Worm (Caenorhabditis elegans): ENCODE data around the gene str-13.

Gene str-13

DNA sequence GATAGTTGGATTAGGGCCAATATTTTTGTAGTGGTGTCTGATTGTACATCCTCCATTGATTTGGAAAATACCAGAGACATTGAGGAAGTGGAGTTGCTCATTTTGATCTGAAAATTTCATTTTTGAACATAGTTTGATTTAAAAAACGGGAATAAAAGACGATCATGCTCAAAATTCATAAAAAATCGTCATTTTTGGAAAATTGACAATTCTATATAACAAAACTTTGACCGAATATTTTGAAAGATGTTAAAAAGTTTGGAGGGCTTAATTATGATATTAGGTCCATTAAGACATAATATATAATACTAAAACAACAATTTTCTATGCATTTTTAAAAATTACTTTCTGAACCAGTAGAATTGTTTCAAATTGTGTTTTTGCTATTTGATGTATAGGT is 32.5 kb upstream of the str-13 start, which contains the start of gene srg-58 (continued):
- TF ChIP-seq ztf-6 (GFP tag; IDR thresholded peaks at IDR 0.05) = no peak

DNA sequence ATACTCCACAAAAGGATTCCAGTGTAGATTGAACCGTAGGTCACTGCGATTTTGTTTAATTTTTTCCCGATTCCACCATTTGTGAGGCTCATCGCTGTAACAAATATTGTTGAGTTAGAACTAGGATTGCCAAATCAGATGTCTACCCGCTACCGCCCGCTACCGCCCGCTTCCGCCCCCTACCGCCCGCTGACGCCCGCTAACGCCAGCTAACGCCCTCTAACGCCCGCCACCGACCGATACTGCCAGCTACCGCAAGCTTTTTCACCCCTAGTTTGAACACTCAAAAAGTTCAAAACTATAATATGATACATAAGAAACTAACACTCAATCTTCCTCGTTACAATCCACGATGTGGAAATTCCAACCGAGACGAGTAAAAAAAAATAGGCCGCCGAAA is 31.4 kb upstream of the str-13 start:
- no peak for TF ChIP-seq snpc-1.1 (tag; optimal IDR thresholded peaks at IDR 0.05; ENCODE audit: insufficient read depth)
- no peak for TF ChIP-seq lin-26 (GFP tag; IDR thresholded peaks at IDR 0.05)
- peak; percentile 75 for TF ChIP-seq zfh-2 (GFP tag; conservative IDR thresholded peaks at IDR 0.05)
- peak; percentile 28; the same call in 1 of the 2 replicates for TF ChIP-seq egrh-3 (GFP tag; IDR thresholded peaks at IDR 0.05)
- TF ChIP-seq ceh-27 (GFP tag; optimal IDR thresholded peaks at IDR 0.05) = no peak
- no peak for TF ChIP-seq F57C9.4 (tag; optimal IDR thresholded peaks at IDR 0.05)
- no peak for TF ChIP-seq nhr-27 (tag; optimal IDR thresholded peaks at IDR 0.05)

DNA sequence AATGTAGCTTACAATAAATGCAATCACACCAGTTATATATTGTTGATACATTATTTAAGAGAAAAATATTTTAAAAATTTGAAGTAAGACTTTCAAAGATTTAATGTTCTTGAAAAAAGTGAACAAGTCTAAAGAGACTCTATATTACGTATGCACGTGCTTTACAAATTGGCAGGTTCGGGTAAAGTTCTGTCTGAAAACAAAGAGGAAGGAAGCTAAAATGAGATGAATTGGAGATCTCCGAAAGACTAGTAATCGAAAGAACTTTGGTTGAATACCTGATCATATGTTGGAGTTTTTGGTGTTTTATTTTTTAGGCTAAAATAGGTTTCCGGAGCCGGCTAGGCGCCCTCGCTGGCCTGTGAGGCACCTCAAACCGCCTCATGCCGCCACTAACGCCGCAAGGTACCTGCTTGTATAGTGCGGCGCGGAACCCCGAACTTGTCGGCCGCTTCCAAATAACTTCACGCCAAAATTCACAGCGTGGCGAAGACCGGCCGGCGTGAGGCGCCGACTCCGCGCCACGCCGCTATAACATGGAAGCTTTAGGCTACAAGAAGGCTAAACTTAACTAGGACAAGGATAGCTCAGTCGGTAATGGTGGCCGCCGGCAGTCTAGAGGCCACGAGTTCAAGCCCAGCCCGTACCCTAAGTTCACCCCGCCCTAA is 30.4 kb upstream of the str-13 start, which contains the start of gene srx-28:
Gene srx-28, minus strand, starts transcription at position 51 of the 668 bp plus-strand sequence.
- TF ChIP-seq C17E4.6 (GFP tag; IDR thresholded peaks at IDR 0.05) (no peak), ccch-3 (GFP tag; optimal IDR thresholded peaks at IDR 0.05) (no peak), T26A5.8 (tag; optimal IDR thresholded peaks at IDR 0.05) (no peak), hlh-12 (tag; optimal IDR thresholded peaks at IDR 0.05) (no peak), F37B4.10 (GFP tag; IDR thresholded peaks at IDR 0.05) (0 out of 2 replicates have a peak, but pooled peaks have one; percentile 84), rpc-1 (optimal IDR thresholded peaks at IDR 0.05) (peak; percentile 29), rpc-1 (tag; optimal IDR thresholded peaks at IDR 0.05) (no peak), tlf-1 (GFP tag; optimal IDR thresholded peaks at IDR 0.05) (no peak), nhr-90 (tag; optimal IDR thresholded peaks at IDR 0.05) (no peak), aptf-3 (GFP tag; IDR thresholded peaks at IDR 0.05) (no peak), dox-1 (GFP tag; IDR thresholded peaks at IDR 0.05) (peak; percentile 47; the same call in 1 of the 2 replicates), ceh-27 (GFP tag; optimal IDR thresholded peaks at IDR 0.05) (no peak), ztf-22 (GFP tag; optimal IDR thresholded peaks at IDR 0.05) (no peak), madf-6 (GFP tag; IDR thresholded peaks at IDR 0.05) (no peak), F10E7.11 (tag; optimal IDR thresholded peaks at IDR 0.05) (no peak), gei-17 (GFP tag; optimal IDR thresholded peaks at IDR 0.05) (no peak), ama-1 (optimal IDR thresholded peaks at IDR 0.05) (no peak), ama-1 (GFP tag; optimal IDR thresholded peaks at IDR 0.05) (no peak), K12H6.12 (tag; optimal IDR thresholded peaks at IDR 0.05) (no peak), him-1 (tag; optimal IDR thresholded peaks at IDR 0.05) (no peak), zim-3 (tag; optimal IDR thresholded peaks at IDR 0.05) (no peak), fkh-3 (tag; optimal IDR thresholded peaks at IDR 0.05) (peak; percentile 14), lin-26 (GFP tag; IDR thresholded peaks at IDR 0.05) (no peak), die-1 (tag; optimal IDR thresholded peaks at IDR 0.05) (no peak), ceh-58 (GFP tag; IDR thresholded peaks at IDR 0.05) (no peak), snpc-1.1 (tag; optimal IDR thresholded peaks at IDR 0.05; ENCODE audit: insufficient read depth) (peak; percentile 68), chd-7 (tag; optimal IDR thresholded peaks at IDR 0.05) (no peak), attf-5 (GFP tag; optimal IDR thresholded peaks at IDR 0.05) (no peak), ceh-91 (GFP tag; IDR thresholded peaks at IDR 0.05) (no peak), T07F8.4 (tag; optimal IDR thresholded peaks at IDR 0.05) (no peak), snpc-4 (GFP tag; optimal IDR thresholded peaks at IDR 0.05) (no peak), snpc-4 (tag; optimal IDR thresholded peaks at IDR 0.05) (peak in 2 of 4 experiments; percentile 75 to 87), hlh-26 (GFP tag; conservative IDR thresholded peaks at IDR 0.05) (no peak), pha-4 (tag; optimal IDR thresholded peaks at IDR 0.05) (no peak), ztf-25 (GFP tag; IDR thresholded peaks at IDR 0.05) (0 out of 2 replicates have a peak, but pooled peaks have one; percentile 38), nfyb-1 (GFP tag; IDR thresholded peaks at IDR 0.05) (peak; percentile 26; the same call in 1 of the 2 replicates), F23B12.7 (tag; optimal IDR thresholded peaks at IDR 0.05; ENCODE audit: insufficient read depth) (no peak), B0261.1 (tag; optimal IDR thresholded peaks at IDR 0.05) (peak; percentile 6), egrh-3 (GFP tag; IDR thresholded peaks at IDR 0.05) (peak; percentile 33; the same call in 1 of the 2 replicates), ceh-100 (GFP tag; IDR thresholded peaks at IDR 0.05) (no peak), rcor-1 (GFP tag; IDR thresholded peaks at IDR 0.05) (no peak)
